Worm (Caenorhabditis elegans): ENCODE results near the gene dlc-4.

ce11 chrIV:16399017-16399416 is 44.0 kb upstream of the dlc-4 start:
- TF ChIP-seq unc-62 (GFP tag; optimal IDR thresholded peaks at IDR 0.05) (no peak), nhr-25 (tag; optimal IDR thresholded peaks at IDR 0.05) (no peak), unc-39 (tag; optimal IDR thresholded peaks at IDR 0.05) (no peak), nhr-11 (tag; optimal IDR thresholded peaks at IDR 0.05) (no peak), sea-2 (GFP tag; optimal IDR thresholded peaks at IDR 0.05) (no peak)

Data from whole organism, L3 larva.